Worm (Caenorhabditis elegans): ENCODE results near the gene nhr-51.
"Not testable (repeated sequence)": the region's sequence is repeated elsewhere in the genome, so short reads cannot be mapped to it uniquely, and the experiment has no call there.

- TF ChIP-seq vab-15 (tag; optimal IDR thresholded peaks at IDR 0.05); elt-3 (tag; optimal IDR thresholded peaks at IDR 0.05); nhr-28 (tag; optimal IDR thresholded peaks at IDR 0.05); unc-62 (GFP tag; optimal IDR thresholded peaks at IDR 0.05); nhr-11 (tag; optimal IDR thresholded peaks at IDR 0.05); Y116A8C.19 (tag; optimal IDR thresholded peaks at IDR 0.05; ENCODE audit: borderline replicate concordance); nhr-76 (tag; optimal IDR thresholded peaks at IDR 0.05); pqm-1 (tag; optimal IDR thresholded peaks at IDR 0.05): not testable (repeated sequence)
Observed at ce11 chrV:15643192-15643591, 30.6 kb upstream of the nhr-51 start, which contains the start of gene C55A1.4.

Data from whole organism, L1 larva.